Fruit fly (Drosophila melanogaster): ENCODE data around the gene CG6012.

CG6012 gene

DNA sequence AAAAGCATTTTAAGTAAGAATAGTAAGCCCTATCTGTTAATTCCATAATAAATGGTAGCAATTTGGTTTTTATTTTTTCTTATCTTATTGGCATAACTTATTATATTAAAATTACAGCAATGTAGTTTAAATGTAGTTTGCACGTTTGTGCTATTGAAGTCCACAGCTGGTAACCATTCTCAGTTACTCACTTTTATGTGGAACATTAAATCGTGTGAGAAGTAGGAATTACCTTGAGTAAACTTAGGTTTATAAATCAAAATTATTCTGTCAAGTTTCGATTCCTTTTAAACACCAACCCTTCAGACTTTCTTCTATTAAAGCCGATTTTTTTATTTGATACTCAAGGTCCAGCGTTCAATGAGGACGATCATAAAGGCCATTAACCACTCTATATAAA, 28.3 kb upstream of the CG6012 start, which contains the start of gene CG42556:
Gene CG42556, plus strand, starts transcription at position 301 of the 400 bp plus-strand sequence.
- TF ChIP-seq CG10669 (GFP tag; optimal IDR thresholded peaks at IDR 0.05) (no peak), Hr4 (GFP tag; optimal IDR thresholded peaks at IDR 0.05) (no peak), CG6163 (GFP tag; IDR thresholded peaks at IDR 0.05) (no peak), Gug (GFP tag; IDR thresholded peaks at IDR 0.05) (no peak), Ets96B (tag; optimal IDR thresholded peaks at IDR 0.05) (no peak), topi (GFP tag; optimal IDR thresholded peaks at IDR 0.05) (no peak), CG9139 (GFP tag; optimal IDR thresholded peaks at IDR 0.05) (no peak), fd59A (GFP tag; optimal IDR thresholded peaks at IDR 0.05) (no peak)

dm6 chr2L:16888574-16889376, 27.5 kb upstream of the CG6012 start:
- TF ChIP-seq ss (GFP tag; optimal IDR thresholded peaks at IDR 0.05) (peak in 1 of 2 experiments; percentile 42), svp (GFP tag) (peak; percentile 99), Eip78C (GFP tag) (peak; percentile 67), CG7368 (GFP tag; optimal IDR thresholded peaks at IDR 0.05) (no peak), Sox14 (GFP tag; optimal IDR thresholded peaks at IDR 0.05) (peak; percentile 2), vri (GFP tag; optimal IDR thresholded peaks at IDR 0.05) (peak; percentile 59), CG6163 (GFP tag; IDR thresholded peaks at IDR 0.05) (0 out of 3 replicates have a peak, but pooled peaks have one; percentile 44), dsx (GFP tag; optimal IDR thresholded peaks at IDR 0.05; ENCODE audit: poor library complexity, severe bottlenecking) (peak; percentile 30), CG6276 (GFP tag; optimal IDR thresholded peaks at IDR 0.05) (no peak)

dm6 chr2L:16887660-16888573, 26.6 kb upstream of the CG6012 start, which contains the start of the genes osi and tweek:
Gene osi, minus strand, starts transcription at chr2L:16887966.
Gene tweek, plus strand, starts transcription at chr2L:16888490.
- TF ChIP-seq dac (GFP tag; optimal IDR thresholded peaks at IDR 0.05) (peak; percentile 21), OdsH (GFP tag; optimal IDR thresholded peaks at IDR 0.05) (peak; percentile 48), Hr39 (GFP tag; optimal IDR thresholded peaks at IDR 0.05) (peak; percentile 59), CG6163 (GFP tag; IDR thresholded peaks at IDR 0.05) (peak; percentile 36; the same call in 1 of the 3 replicates), CG10631 (GFP tag; optimal IDR thresholded peaks at IDR 0.05) (peak; percentile 75), CG31627 (GFP tag; optimal IDR thresholded peaks at IDR 0.05) (peak; percentile 72), CG6808 (GFP tag; optimal IDR thresholded peaks at IDR 0.05) (no peak), net (GFP tag; optimal IDR thresholded peaks at IDR 0.05) (no peak), ss (GFP tag; optimal IDR thresholded peaks at IDR 0.05) (no peak), Hr38 (GFP tag; optimal IDR thresholded peaks at IDR 0.05) (no peak), CG32006 (GFP tag; optimal IDR thresholded peaks at IDR 0.05) (peak; percentile 75), achi (GFP tag; optimal IDR thresholded peaks at IDR 0.05) (peak; percentile 59), lz (GFP tag; optimal IDR thresholded peaks at IDR 0.05) (peak; percentile 66), eg (GFP tag; IDR thresholded peaks at IDR 0.05) (no peak; the same call in 2 of the 3 replicates), CG6792 (GFP tag; optimal IDR thresholded peaks at IDR 0.05) (peak; percentile 0), Smox (GFP tag; optimal IDR thresholded peaks at IDR 0.05) (no peak), CG11902 (GFP tag; optimal IDR thresholded peaks at IDR 0.05) (no peak), CG8119 (GFP tag; IDR thresholded peaks at IDR 0.05) (no peak), CG3919 (GFP tag; optimal IDR thresholded peaks at IDR 0.05) (no peak), salr (GFP tag; optimal IDR thresholded peaks at IDR 0.05) (no peak), acj6 (GFP tag; optimal IDR thresholded peaks at IDR 0.05) (peak; percentile 67), CG6854 (GFP tag; optimal IDR thresholded peaks at IDR 0.05) (no peak), CG10669 (GFP tag; optimal IDR thresholded peaks at IDR 0.05) (no peak), Lpt (GFP tag; optimal IDR thresholded peaks at IDR 0.05) (peak; percentile 24), CG16779 (tag; optimal IDR thresholded peaks at IDR 0.05) (no peak), CG4318 (GFP tag; optimal IDR thresholded peaks at IDR 0.05) (no peak), Hr4 (GFP tag; optimal IDR thresholded peaks at IDR 0.05) (peak; percentile 61), Sox102F (GFP tag; optimal IDR thresholded peaks at IDR 0.05) (peak; percentile 29), esn (GFP tag; optimal IDR thresholded peaks at IDR 0.05) (peak; percentile 70), svp (GFP tag) (peak; percentile 75), Eip93F (GFP tag; optimal IDR thresholded peaks at IDR 0.05) (no peak), CG9139 (GFP tag; optimal IDR thresholded peaks at IDR 0.05) (no peak), Met (GFP tag; optimal IDR thresholded peaks at IDR 0.05) (peak; percentile 37), spab (GFP tag; optimal IDR thresholded peaks at IDR 0.05) (no peak)
